Worm (Caenorhabditis elegans) whole organism, L4/young adult: ENCODE results near the gene K09A11.1.

Experiments used
- W03F9.2 ChIP-seq: fragments of 150-350 bp; optimal IDR thresholded peaks from 2 replicates; lab custom pipeline; 2014; ENCODE audit warnings: missing biosample characterization, missing genetic modification characterization
- dao-5 ChIP-seq: sonication (generic microtip); optimal IDR thresholded peaks from 2 replicates; lab custom pipeline; 2016; ENCODE audit warnings: missing genotype, missing genetic modification characterization, moderate library complexity, missing compliant biosample characterization
- him-1 ChIP-seq: sonication (generic microtip); optimal IDR thresholded peaks from 2 replicates; lab custom pipeline; 2016; ENCODE audit warnings: missing genotype, missing genetic modification reagents, missing genetic modification characterization, missing compliant biosample characterization

DNA sequence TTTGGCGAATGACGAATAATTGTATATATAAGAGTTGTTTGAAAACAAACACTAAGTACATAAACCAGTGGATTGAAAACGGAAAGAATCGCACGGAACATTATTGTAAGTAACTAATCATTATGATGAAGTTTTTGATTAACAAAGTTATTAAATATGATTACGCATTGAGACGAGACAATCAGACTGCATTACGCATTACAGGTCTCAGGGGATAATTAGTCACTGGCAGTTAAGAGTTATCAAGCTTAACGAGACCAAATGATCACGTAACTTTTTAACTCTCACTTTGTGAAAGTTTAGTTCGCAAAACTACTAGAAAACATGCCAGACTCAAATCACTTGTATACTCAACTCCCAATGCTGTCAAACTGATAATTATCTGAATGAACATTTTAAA lies 41.1 kb downstream of the K09A11.1 start, which contains the start of gene srd-42:
- TF ChIP-seq him-1 (tag; lab: Kevin White, UChicago) (no peak), dao-5 (tag; lab: Kevin White, UChicago) (no peak), W03F9.2 (no peak)
